Fruit fly (Drosophila melanogaster): ENCODE data around the gene CheB38c.

DNA sequence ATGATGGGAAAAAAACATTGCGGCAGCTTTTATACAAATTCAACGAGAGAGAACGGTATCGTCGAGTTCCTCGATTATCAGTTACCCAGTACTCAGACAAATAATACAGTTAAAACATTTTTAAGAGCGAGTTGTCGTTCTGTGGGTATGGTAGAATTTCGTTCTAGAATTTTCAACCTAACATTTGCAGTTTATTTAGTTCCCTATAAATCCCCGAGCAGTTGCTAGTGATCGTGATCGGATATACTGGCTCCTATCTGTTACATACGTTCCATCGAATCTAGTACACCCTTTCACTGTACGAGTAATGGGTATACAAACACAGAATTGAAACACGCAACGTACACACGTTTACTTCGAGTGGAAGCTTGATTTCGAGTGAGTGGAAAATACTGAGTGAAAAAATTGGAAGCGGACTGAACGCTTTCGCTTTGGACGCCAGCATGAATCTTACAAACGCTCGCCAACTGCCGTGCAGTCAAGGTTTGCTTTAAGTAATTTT, 44.1 kb upstream of the CheB38c start, which contains the start of gene CG9338:
- TF ChIP-seq CG17806 (tag; optimal IDR thresholded peaks at IDR 0.05) (no peak), CG34367 (tag; optimal IDR thresholded peaks at IDR 0.05) (no peak), CG14655 (GFP tag; optimal IDR thresholded peaks at IDR 0.05) (peak; percentile 75), CG9948 (tag; optimal IDR thresholded peaks at IDR 0.05) (no peak), gl (tag; optimal IDR thresholded peaks at IDR 0.05) (no peak)
